Worm (Caenorhabditis elegans) whole organism, L4 larva: ENCODE results near the gene fbxb-52.

Experiments used
- ZK546.5 ChIP-seq, 2 experiments: sonication (generic microtip); optimal IDR thresholded peaks; 2 replicates each; lab custom pipeline; 2017; ENCODE audit warnings: missing biosample characterization in 2 of 2, missing genetic modification characterization in 2 of 2
- ceh-32 ChIP-seq: sonication (generic microtip); optimal IDR thresholded peaks from 2 replicates; lab custom pipeline; 2016; ENCODE audit warnings: mild to moderate bottlenecking, missing genetic modification characterization, missing compliant biosample characterization; ENCODE audit not compliant: poor library complexity
- nhr-25 ChIP-seq: sonication (generic microtip); optimal IDR thresholded peaks from 2 replicates; lab custom pipeline; 2017; ENCODE audit warnings: missing genetic modification characterization, mild to moderate bottlenecking, missing compliant biosample characterization, antibody characterized with exemption, moderate library complexity, borderline replicate concordance; ENCODE audit not compliant: insufficient read depth
- unc-39 ChIP-seq: sonication (generic microtip); optimal IDR thresholded peaks from 2 replicates; lab custom pipeline; 2017; ENCODE audit warnings: missing biosample characterization, missing genetic modification characterization
- unc-62 ChIP-seq, 3 experiments: fragments of 150-350 bp in 1 of 3; sonication (generic microtip); optimal IDR thresholded peaks in 2 of 3; peaks in 1 of 3; 1 replicate in 1 of 3; 2 replicates in 2 of 3; lab custom pipeline; 2014 to 2017; ENCODE audit warnings: missing biosample characterization in 3 of 3, missing genetic modification characterization in 3 of 3, missing genetic modification reagents in 3 of 3, missing genotype in 1 of 3

- TF ChIP-seq ZK546.5 (tag; optimal IDR thresholded peaks at IDR 0.05; lab: Kevin White, UChicago) (no peak), unc-39 (tag; lab: Kevin White, UChicago) (no peak), unc-62 (GFP tag; optimal IDR thresholded peaks at IDR 0.05 in 1 of 2; lab: Kevin White, UChicago) (no peak), unc-62 (tag; optimal IDR thresholded peaks at IDR 0.05; lab: Kevin White, UChicago) (no peak), nhr-25 (no peak), ceh-32 (tag; lab: Kevin White, UChicago) (no peak)
Measured at ce11 chrII:1586305-1586704, 35.9 kb upstream of the fbxb-52 start, which contains the start of gene T07H3.8.
